Fruit fly (Drosophila melanogaster): ENCODE data around the gene Ir7e.
A peak's percentile ranks its signal among the peaks of the same experiment; 100 is the strongest.

Ir7e gene

dm6 chrX:7901153-7902038 is 19.9 kb upstream of the Ir7e start, which contains the start of the genes RpS6 and bys (continued):
- TF ChIP-seq stc (GFP tag; IDR thresholded peaks at IDR 0.05) (no peak), CG3407 (GFP tag; optimal IDR thresholded peaks at IDR 0.05) (no peak), oc (tag; optimal IDR thresholded peaks at IDR 0.05) (no peak), Spps (tag; optimal IDR thresholded peaks at IDR 0.05) (no peak), CG14860 (GFP tag; IDR thresholded peaks at IDR 0.05; ENCODE audit: partially characterized antibody) (peak; percentile 77), CG1024 (GFP tag; IDR thresholded peaks at IDR 0.05) (no peak), Dref (GFP tag; IDR thresholded peaks at IDR 0.05) (peak; percentile 76), pzg (GFP tag; optimal IDR thresholded peaks at IDR 0.05) (peak; percentile 58), Deaf1 (tag; optimal IDR thresholded peaks at IDR 0.05) (no peak), dm (GFP tag; optimal IDR thresholded peaks at IDR 0.05) (peak; percentile 92), Dfd (GFP tag; optimal IDR thresholded peaks at IDR 0.05) (no peak), CG10959 (GFP tag; IDR thresholded peaks at IDR 0.05) (no peak), vvl (GFP tag; IDR thresholded peaks at IDR 0.05) (peak; percentile 31; the same call in 1 of the 2 replicates), zf30C (GFP tag; optimal IDR thresholded peaks at IDR 0.05) (peak; percentile 10), CG10979 (tag; optimal IDR thresholded peaks at IDR 0.05) (peak; percentile 2), CG1792 (GFP tag; optimal IDR thresholded peaks at IDR 0.05) (no peak), Oli (tag; optimal IDR thresholded peaks at IDR 0.05) (peak; percentile 33), CG3847 (GFP tag; IDR thresholded peaks at IDR 0.05) (peak; percentile 38; the same call in 1 of the 2 replicates), CG18011 (GFP tag; optimal IDR thresholded peaks at IDR 0.05) (no peak), CG30020 (tag; optimal IDR thresholded peaks at IDR 0.05) (peak; percentile 30), CG13287 (GFP tag; IDR thresholded peaks at IDR 0.05; ENCODE audit: partially characterized antibody) (peak; percentile 76), B-H1 (GFP tag; IDR thresholded peaks at IDR 0.05) (peak; percentile 14; the same call in 1 of the 3 replicates), CG10462 (GFP tag; optimal IDR thresholded peaks at IDR 0.05) (no peak), Mad (GFP tag; optimal IDR thresholded peaks at IDR 0.05) (peak; percentile 10), pnt (GFP tag; optimal IDR thresholded peaks at IDR 0.05) (no peak), Hmx (GFP tag; optimal IDR thresholded peaks at IDR 0.05) (no peak), Asciz (GFP tag; optimal IDR thresholded peaks at IDR 0.05) (peak; percentile 64), CG3065 (GFP tag; optimal IDR thresholded peaks at IDR 0.05) (no peak), schlank (tag; optimal IDR thresholded peaks at IDR 0.05) (peak; percentile 64), eyg (GFP tag; optimal IDR thresholded peaks at IDR 0.05) (peak; percentile 6), fru (optimal IDR thresholded peaks at IDR 0.05) (no peak), Eip74EF (GFP tag; optimal IDR thresholded peaks at IDR 0.05) (peak in 1 of 2 experiments; percentile 34), tgo (GFP tag; IDR thresholded peaks at IDR 0.05) (peak; percentile 29; the same call in 1 of the 3 replicates), Nf-YB (GFP tag; optimal IDR thresholded peaks at IDR 0.05) (peak; percentile 3), ssp (GFP tag; IDR thresholded peaks at IDR 0.05) (0 out of 2 replicates have a peak, but pooled peaks have one; percentile 19), CG12071 (GFP tag; optimal IDR thresholded peaks at IDR 0.05) (peak; percentile 55), CG11398 (GFP tag; optimal IDR thresholded peaks at IDR 0.05) (no peak), CG8944 (GFP tag; optimal IDR thresholded peaks at IDR 0.05) (peak; percentile 32), CG13296 (GFP tag; optimal IDR thresholded peaks at IDR 0.05) (peak; percentile 66), CG8359 (GFP tag; optimal IDR thresholded peaks at IDR 0.05; ENCODE audit: borderline replicate concordance) (no peak), toy (GFP tag; IDR thresholded peaks at IDR 0.05) (no peak), tx (GFP tag; optimal IDR thresholded peaks at IDR 0.05) (no peak), CG10654 (GFP tag; optimal IDR thresholded peaks at IDR 0.05) (peak; percentile 10), CG6254 (GFP tag; optimal IDR thresholded peaks at IDR 0.05) (peak; percentile 11), ftz-f1 (GFP tag; optimal IDR thresholded peaks at IDR 0.05) (no peak), CG16815 (GFP tag; optimal IDR thresholded peaks at IDR 0.05) (peak; percentile 45), vfl (GFP tag; optimal IDR thresholded peaks at IDR 0.05) (no peak), onecut (GFP tag; IDR thresholded peaks at IDR 0.05) (peak; percentile 75), CG12391 (tag; optimal IDR thresholded peaks at IDR 0.05) (peak; percentile 59)
